Worm (Caenorhabditis elegans) whole organism, midembryonic: ENCODE measurements around the gene par-5.

Source experiments
- flt-1 ChIP-seq: fragments of 200-800 bp; sonication (Bioruptor generic); IDR thresholded peaks from 2 replicates; pipeline ENCODE4 v1.3.6; 2022; ENCODE audit warnings: missing genetic modification characterization, missing compliant biosample characterization
- tab-1 ChIP-seq: fragments of 200-800 bp; sonication (Bioruptor generic); IDR thresholded peaks from 2 replicates; pipeline ENCODE4 v1.3.6; 2022; ENCODE audit warnings: missing genetic modification characterization, missing compliant biosample characterization
- ztf-29 ChIP-seq: fragments of 200-800 bp; sonication (Bioruptor generic); IDR thresholded peaks from 2 replicates; pipeline ENCODE4 v1.3.6; 2022; ENCODE audit warnings: missing genetic modification reagents, missing genetic modification characterization, missing compliant biosample characterization

DNA sequence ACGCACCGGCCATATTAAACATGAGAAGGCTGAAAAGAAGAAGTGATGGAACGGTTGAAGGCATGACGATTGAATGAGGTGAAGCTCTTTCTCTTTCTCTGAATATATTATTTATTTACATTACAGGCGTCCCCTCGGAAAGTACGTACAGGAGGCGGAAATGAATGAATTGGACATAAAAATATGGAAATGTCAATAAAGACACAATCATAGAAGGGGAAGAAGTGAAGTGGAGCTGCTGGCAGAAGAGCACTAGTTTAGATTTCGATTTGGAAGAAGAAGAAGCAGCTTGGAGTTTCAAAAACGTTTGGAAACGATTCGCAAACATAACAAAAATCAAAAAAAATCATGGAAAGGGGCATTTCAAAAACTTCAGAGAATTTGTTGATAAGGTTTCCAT lies 17.7 kb downstream of the par-5 start, which contains the start of gene H01G02.1:
- TF ChIP-seq tab-1: no peak
- TF ChIP-seq flt-1: no peak
- TF ChIP-seq ztf-29 (GFP tag; lab: Robert Waterston, UW): no peak
